Worm (Caenorhabditis elegans) whole organism, young adult: ENCODE data around the gene msp-78.

ENCODE experiments used
- F57A8.1 ChIP-seq: fragments of 200-800 bp; sonication (Bioruptor generic); optimal IDR thresholded peaks from 2 replicates; lab custom pipeline; 2018; ENCODE audit warnings: mild to moderate bottlenecking, missing genetic modification characterization, moderate library complexity, missing compliant biosample characterization
- atf-7 ChIP-seq: sonication (generic microtip); optimal IDR thresholded peaks from 2 replicates; lab custom pipeline; 2017; ENCODE audit warnings: mild to moderate bottlenecking, missing genetic modification characterization, missing compliant biosample characterization
- fkh-3 ChIP-seq: sonication (generic microtip); optimal IDR thresholded peaks from 2 replicates; lab custom pipeline; 2016; ENCODE audit warnings: mild to moderate bottlenecking, missing genetic modification characterization, missing compliant biosample characterization
- hlh-12 ChIP-seq: sonication (generic microtip); optimal IDR thresholded peaks from 2 replicates; lab custom pipeline; 2016; ENCODE audit warnings: missing genetic modification characterization, missing compliant biosample characterization
- hlh-26 ChIP-seq: fragments of 200-800 bp; sonication (Bioruptor generic); conservative IDR thresholded peaks from 2 replicates; pipeline ENCODE4 v1.3.6; 2022; ENCODE audit warnings: missing genetic modification reagents, missing genetic modification characterization, missing compliant biosample characterization
- mcd-1 ChIP-seq: fragments of 200-800 bp; sonication (Bioruptor generic); IDR thresholded peaks from 2 replicates; pipeline ENCODE4 v1.3.6; 2022; ENCODE audit warnings: missing genetic modification reagents, missing genetic modification characterization, missing compliant biosample characterization
- tbx-9 ChIP-seq: sonication (generic microtip); optimal IDR thresholded peaks from 2 replicates; lab custom pipeline; 2016; ENCODE audit warnings: borderline replicate concordance, missing genetic modification characterization, inconsistent platforms, missing compliant biosample characterization
- zfh-2 ChIP-seq: fragments of 200-800 bp; sonication (Bioruptor generic); conservative IDR thresholded peaks from 2 replicates; pipeline ENCODE4 v1.3.6; 2022; ENCODE audit warnings: missing genetic modification reagents, missing genetic modification characterization, missing compliant biosample characterization

msp-78 gene

ce11 chrIV:9815432-9815831, 45.6 kb downstream of the msp-78 start, which contains the start of gene egl-20:
Gene egl-20, minus strand, starts transcription at chrIV:9815532.
- TF ChIP-seq hlh-12 (tag; lab: Kevin White, UChicago) (no peak), F57A8.1 (no peak), hlh-26 (GFP tag; lab: Robert Waterston, UW) (no peak), fkh-3 (tag; lab: Kevin White, UChicago) (no peak), zfh-2 (GFP tag; lab: Robert Waterston, UW) (no peak), atf-7 (tag; lab: Kevin White, UChicago) (no peak), mcd-1 (GFP tag; lab: Robert Waterston, UW) (no peak), tbx-9 (tag; lab: Kevin White, UChicago) (no peak)
